Fruit fly (Drosophila melanogaster) whole organism, embryonic: Measurements from ENCODE around the gene CG6356.

Source experiments
- Abd-B ChIP-seq: fragments of 200-800 bp; sonication (Bioruptor generic); optimal IDR thresholded peaks from 2 replicates; lab custom pipeline; 2018; ENCODE audit warnings: missing biosample characterization, mild to moderate bottlenecking, missing genetic modification characterization, moderate library complexity
- C15 ChIP-seq: fragments of 200-800 bp; sonication (Bioruptor generic); IDR thresholded peaks from 3 replicates; pipeline ENCODE4 v1.3.6; 2022; ENCODE audit warnings: missing biosample characterization, missing genetic modification characterization
- CG13624 ChIP-seq: fragments of 200-800 bp; sonication (Bioruptor generic); optimal IDR thresholded peaks from 2 replicates; lab custom pipeline; 2016; ENCODE audit warnings: missing biosample characterization, missing genetic modification characterization
- CG14050 ChIP-seq: fragments of 200-800 bp; sonication (Bioruptor generic); IDR thresholded peaks from 3 replicates; pipeline ENCODE4 v1.3.6; 2022; ENCODE audit warnings: missing biosample characterization, missing genetic modification characterization
- CG15601 ChIP-seq: fragments of 200-800 bp; sonication (Bioruptor generic); optimal IDR thresholded peaks from 3 replicates; lab custom pipeline; 2019; ENCODE audit warnings: missing biosample characterization, mild to moderate bottlenecking, missing genetic modification characterization, moderate library complexity
- CG16863 ChIP-seq: fragments of 200-800 bp; sonication (Bioruptor generic); optimal IDR thresholded peaks from 3 replicates; lab custom pipeline; 2016; ENCODE audit warnings: missing biosample characterization, missing genetic modification characterization
- CG1792 ChIP-seq: fragments of 200-800 bp; sonication (Bioruptor generic); optimal IDR thresholded peaks from 2 replicates; lab custom pipeline; 2016; ENCODE audit warnings: missing biosample characterization, missing genetic modification characterization
- CG2129 ChIP-seq: fragments of 200-800 bp; sonication (Bioruptor generic); IDR thresholded peaks from 2 replicates; pipeline ENCODE4 v1.3.6; 2022; ENCODE audit warnings: missing biosample characterization, missing genetic modification characterization; ENCODE audit not compliant: partially characterized antibody
- CG33213 ChIP-seq: fragments of 200-800 bp; sonication (Bioruptor generic); optimal IDR thresholded peaks from 3 replicates; lab custom pipeline; 2016; ENCODE audit warnings: missing biosample characterization, missing genetic modification characterization
- CG4730 ChIP-seq: fragments of 200-800 bp; sonication (Bioruptor generic); IDR thresholded peaks from 2 replicates; pipeline ENCODE4 v1.3.6; 2022; ENCODE audit warnings: missing biosample characterization, missing genetic modification characterization
- CG5180 ChIP-seq: fragments of 200-800 bp; sonication (Bioruptor generic); optimal IDR thresholded peaks from 3 replicates; lab custom pipeline; 2017; ENCODE audit warnings: missing biosample characterization, missing genetic modification characterization, mild to moderate bottlenecking, moderate library complexity, missing genetic modification reagents
- CG7372 ChIP-seq: fragments of 200-800 bp; sonication (Bioruptor generic); IDR thresholded peaks from 2 replicates; pipeline ENCODE4 v1.3.6; 2022; ENCODE audit warnings: missing biosample characterization, missing genetic modification characterization
- CG8290 ChIP-seq, 3 experiments: fragments of 200-800 bp; sonication (Bioruptor generic); optimal IDR thresholded peaks; 2 replicates each; lab custom pipeline; 2016 to 2019; ENCODE audit warnings: missing biosample characterization in 3 of 3, missing genetic modification characterization in 3 of 3, mild to moderate bottlenecking in 2 of 3, moderate library complexity in 1 of 3
- CG8924 ChIP-seq: fragments of 200-800 bp; optimal IDR thresholded peaks from 3 replicates; lab custom pipeline; 2019; ENCODE audit warnings: missing biosample characterization, mild to moderate bottlenecking, missing genetic modification characterization, moderate library complexity
- CoRest ChIP-seq: fragments of 200-800 bp; sonication (Bioruptor generic); optimal IDR thresholded peaks from 3 replicates; lab custom pipeline; 2018; ENCODE audit warnings: missing biosample characterization, mild to moderate bottlenecking, missing genetic modification characterization, moderate library complexity
- Deaf1 ChIP-seq: fragments of 200-800 bp; optimal IDR thresholded peaks from 3 replicates; lab custom pipeline; 2019; ENCODE audit warnings: missing biosample characterization, mild to moderate bottlenecking, missing genetic modification characterization, moderate library complexity
- Drgx ChIP-seq: fragments of 200-800 bp; sonication (Bioruptor generic); IDR thresholded peaks from 2 replicates; pipeline ENCODE4 v1.3.6; 2022; ENCODE audit warnings: missing biosample characterization, missing genetic modification characterization
- ERR ChIP-seq: fragments of 200-800 bp; sonication (Bioruptor generic); optimal IDR thresholded peaks from 2 replicates; lab custom pipeline; 2016; ENCODE audit warnings: missing biosample characterization, missing genetic modification characterization
- Fer3 ChIP-seq: fragments of 200-800 bp; sonication (Bioruptor generic); optimal IDR thresholded peaks from 2 replicates; lab custom pipeline; 2018; ENCODE audit warnings: missing biosample characterization, mild to moderate bottlenecking, missing genetic modification characterization, moderate library complexity
- Gsc ChIP-seq: fragments of 200-800 bp; sonication (Bioruptor generic); IDR thresholded peaks from 2 replicates; pipeline ENCODE4 v1.3.6; 2022; ENCODE audit warnings: missing biosample characterization, missing genetic modification characterization
- HLH3B ChIP-seq: fragments of 200-800 bp; sonication (Bioruptor generic); IDR thresholded peaks from 2 replicates; pipeline ENCODE4 v1.3.6; 2022; ENCODE audit warnings: missing biosample characterization, missing genetic modification characterization
- Mad ChIP-seq: fragments of 200-800 bp; sonication (Bioruptor generic); optimal IDR thresholded peaks from 2 replicates; lab custom pipeline; 2016; ENCODE audit warnings: missing biosample characterization, missing genetic modification characterization
- NK7.1 ChIP-seq: fragments of 200-800 bp; sonication (Bioruptor generic); optimal IDR thresholded peaks from 3 replicates; lab custom pipeline; 2016; ENCODE audit warnings: missing biosample characterization, missing genetic modification characterization
- Optix ChIP-seq: fragments of 200-800 bp; sonication (Bioruptor generic); IDR thresholded peaks from 3 replicates; pipeline ENCODE4 v1.3.6; 2022; ENCODE audit warnings: missing biosample characterization, missing genetic modification characterization
- ara ChIP-seq: fragments of 200-800 bp; sonication (Bioruptor generic); IDR thresholded peaks from 2 replicates; pipeline ENCODE4 v1.3.6; 2022; ENCODE audit warnings: missing biosample characterization, missing genetic modification characterization
- bbx ChIP-seq: fragments of 200-800 bp; sonication (Bioruptor generic); IDR thresholded peaks from 2 replicates; pipeline ENCODE4 v1.3.6; 2022; ENCODE audit warnings: missing biosample characterization, missing genetic modification characterization; ENCODE audit not compliant: partially characterized antibody
- da ChIP-seq: fragments of 200-800 bp; sonication (Bioruptor generic); optimal IDR thresholded peaks from 2 replicates; lab custom pipeline; 2016; ENCODE audit warnings: missing biosample characterization, missing genetic modification characterization
- disco-r ChIP-seq: fragments of 200-800 bp; sonication (Bioruptor generic); optimal IDR thresholded peaks from 2 replicates; lab custom pipeline; 2016; ENCODE audit warnings: missing biosample characterization, missing genetic modification characterization
- eve ChIP-seq, 2 experiments: fragments of >200 bp; optimal IDR thresholded peaks; 2 replicates each; lab custom pipeline; 2017; ENCODE audit warnings: missing biosample characterization in 2 of 2, missing genetic modification characterization in 2 of 2
- ind ChIP-seq: fragments of 200-800 bp; sonication (Bioruptor generic); optimal IDR thresholded peaks from 3 replicates; lab custom pipeline; 2016; ENCODE audit warnings: missing biosample characterization, missing genetic modification characterization
- inv ChIP-seq: fragments of 200-800 bp; sonication (Bioruptor generic); IDR thresholded peaks from 2 replicates; pipeline ENCODE4 v1.3.6; 2022; ENCODE audit warnings: missing biosample characterization, missing genetic modification characterization; ENCODE audit not compliant: partially characterized antibody
- jigr1 ChIP-seq: fragments of 200-800 bp; sonication (Bioruptor generic); IDR thresholded peaks from 3 replicates; pipeline ENCODE4 v1.3.6; 2022; ENCODE audit warnings: missing biosample characterization, missing genetic modification characterization
- nau ChIP-seq: fragments of 200-800 bp; sonication (Bioruptor generic); optimal IDR thresholded peaks from 3 replicates; lab custom pipeline; 2017; ENCODE audit warnings: missing biosample characterization, mild to moderate bottlenecking, missing genetic modification characterization, missing genetic modification reagents
- p53 ChIP-seq: fragments of 200-800 bp; sonication (Bioruptor generic); optimal IDR thresholded peaks from 2 replicates; lab custom pipeline; 2016; ENCODE audit warnings: missing biosample characterization, missing genetic modification characterization
- pita ChIP-seq: fragments of 200-800 bp; sonication (Bioruptor generic); optimal IDR thresholded peaks from 2 replicates; lab custom pipeline; 2017; ENCODE audit warnings: missing biosample characterization, mild to moderate bottlenecking, missing genetic modification characterization
- rib ChIP-seq: fragments of 200-800 bp; sonication (Bioruptor generic); IDR thresholded peaks from 2 replicates; pipeline ENCODE4 v1.3.6; 2022; ENCODE audit warnings: missing biosample characterization, missing genetic modification characterization
- run ChIP-seq: fragments of 200-800 bp; sonication (Bioruptor generic); optimal IDR thresholded peaks from 3 replicates; lab custom pipeline; 2018; ENCODE audit warnings: missing biosample characterization, mild to moderate bottlenecking, missing genetic modification characterization
- sc ChIP-seq, 3 experiments: fragments of >200 bp in 2 of 3; fragments of 200-800 bp in 1 of 3; sonication (Bioruptor generic) in 1 of 3; optimal IDR thresholded peaks; 2 replicates in 2 of 3; 3 replicates in 1 of 3; lab custom pipeline; 2017; ENCODE audit warnings: mild to moderate bottlenecking in 1 of 3, missing biosample characterization in 1 of 3, missing genetic modification characterization in 1 of 3, missing genetic modification reagents in 1 of 3
- seq ChIP-seq: fragments of 200-800 bp; sonication (Bioruptor generic); IDR thresholded peaks from 2 replicates; pipeline ENCODE4 v1.3.6; 2022; ENCODE audit warnings: missing biosample characterization, missing genetic modification characterization
- slp2 ChIP-seq: fragments of 200-800 bp; sonication (Bioruptor generic); optimal IDR thresholded peaks from 2 replicates; lab custom pipeline; 2016; ENCODE audit warnings: missing biosample characterization, missing genetic modification characterization
- tgo ChIP-seq: fragments of 200-800 bp; sonication (Bioruptor generic); IDR thresholded peaks from 3 replicates; pipeline ENCODE4 v1.3.6; 2022; ENCODE audit warnings: missing biosample characterization, missing genetic modification characterization
- tll ChIP-seq, 2 experiments: fragments of 200-800 bp in 1 of 2; fragments of >200 bp in 1 of 2; sonication (Bioruptor generic) in 1 of 2; optimal IDR thresholded peaks; 2 replicates each; lab custom pipeline; 2017 to 2019; ENCODE audit warnings: missing biosample characterization in 2 of 2, missing genetic modification characterization in 2 of 2, mild to moderate bottlenecking in 1 of 2, moderate library complexity in 1 of 2
- toy ChIP-seq: fragments of 200-800 bp; sonication (Bioruptor generic); IDR thresholded peaks from 2 replicates; pipeline ENCODE4 v1.3.6; 2022; ENCODE audit warnings: missing biosample characterization, missing genetic modification characterization
- zen2 ChIP-seq: fragments of 200-800 bp; sonication (Bioruptor generic); IDR thresholded peaks from 3 replicates; pipeline ENCODE4 v1.3.6; 2022; ENCODE audit warnings: missing biosample characterization, missing genetic modification characterization; ENCODE audit not compliant: partially characterized antibody

The CG6356 gene

dm6 chr3R:24294784-24295555, 11.2 kb downstream of the CG6356 start, which contains the start of gene crb (continued):
- no peak for TF ChIP-seq C15 (GFP tag; lab: Robert Waterston, UW)
- peak; percentile 40; the same call in 1 of the 2 replicates for TF ChIP-seq inv (GFP tag; lab: Robert Waterston, UW)
- peak; percentile 22 for TF ChIP-seq p53 (GFP tag; lab: Kevin White, UChicago)
- TF ChIP-seq NK7.1 (GFP tag; lab: Kevin White, UChicago): no peak
- peak; percentile 77 for TF ChIP-seq bbx (GFP tag; lab: Robert Waterston, UW)
- TF ChIP-seq Gsc (GFP tag; lab: Robert Waterston, UW): no peak
- TF ChIP-seq CG14050 (GFP tag; lab: Robert Waterston, UW): 0 out of 3 replicates have a peak, but pooled peaks have one; percentile 24
- no peak for TF ChIP-seq seq (GFP tag; lab: Robert Waterston, UW)
- TF ChIP-seq ERR (GFP tag; lab: Kevin White, UChicago): peak; percentile 35
- no peak for TF ChIP-seq Optix (GFP tag; lab: Robert Waterston, UW)
- peak; percentile 80 for TF ChIP-seq rib
- TF ChIP-seq HLH3B: peak; percentile 46; the same call in 1 of the 2 replicates
- TF ChIP-seq CG2129 (GFP tag; lab: Robert Waterston, UW): no peak
- TF ChIP-seq CG33213 (GFP tag; lab: Kevin White, UChicago): peak; percentile 65
- 0 out of 2 replicates have a peak, but pooled peaks have one; percentile 30 for TF ChIP-seq Drgx
- peak; percentile 53 for TF ChIP-seq ara (GFP tag; lab: Robert Waterston, UW)
- TF ChIP-seq nau (GFP tag; lab: Kevin White, UChicago): peak; percentile 12
- no peak for TF ChIP-seq slp2 (GFP tag; lab: Kevin White, UChicago)
- no peak for TF ChIP-seq da (GFP tag; lab: Kevin White, UChicago)
- TF ChIP-seq CG7372 (GFP tag; lab: Robert Waterston, UW): no peak
- no peak for TF ChIP-seq sc (optimal IDR thresholded peaks at IDR 0.05; lab: Kevin White, UChicago)
- TF ChIP-seq sc (GFP tag; optimal IDR thresholded peaks at IDR 0.05; lab: Kevin White, UChicago): no peak
- peak; percentile 69 for TF ChIP-seq Deaf1 (tag; lab: Kevin White, UChicago)
- TF ChIP-seq CG16863 (GFP tag; lab: Kevin White, UChicago): peak; percentile 34
- no peak for TF ChIP-seq disco-r (GFP tag; lab: Kevin White, UChicago)
- TF ChIP-seq ind: peak; percentile 31
- no peak for TF ChIP-seq pita (GFP tag; lab: Kevin White, UChicago)
- no peak for TF ChIP-seq CG4730 (GFP tag; lab: Robert Waterston, UW)
- TF ChIP-seq jigr1 (GFP tag; lab: Robert Waterston, UW): no peak
- TF ChIP-seq tgo (GFP tag; lab: Robert Waterston, UW): peak; percentile 56
- peak; percentile 54 for TF ChIP-seq CG5180 (GFP tag; lab: Kevin White, UChicago)
- peak; percentile 17 for TF ChIP-seq Abd-B (GFP tag; lab: Kevin White, UChicago)
- TF ChIP-seq CG13624 (GFP tag; lab: Kevin White, UChicago): peak; percentile 62
- no peak for TF ChIP-seq CG1792 (GFP tag; lab: Kevin White, UChicago)
- peak; percentile 40 for TF ChIP-seq CG15601 (tag; lab: Kevin White, UChicago)
- no peak for TF ChIP-seq eve (GFP tag; optimal IDR thresholded peaks at IDR 0.05; lab: Kevin White, UChicago)
- TF ChIP-seq Fer3 (tag; lab: Kevin White, UChicago): peak; percentile 54
- peak; percentile 42 for TF ChIP-seq Mad
- TF ChIP-seq CoRest (tag; lab: Kevin White, UChicago): peak; percentile 54
- no peak for TF ChIP-seq tll (GFP tag; optimal IDR thresholded peaks at IDR 0.05; lab: Kevin White, UChicago)
- peak; percentile 53; the same call in 2 of the 3 replicates for TF ChIP-seq zen2
- peak; percentile 33 for TF ChIP-seq CG8924 (tag; lab: Kevin White, UChicago)
- no peak for TF ChIP-seq toy (GFP tag; lab: Robert Waterston, UW)
- TF ChIP-seq CG8290 (GFP tag; optimal IDR thresholded peaks at IDR 0.05; lab: Kevin White, UChicago): peak; percentile 36
- TF ChIP-seq CG8290 (tag; optimal IDR thresholded peaks at IDR 0.05; lab: Kevin White, UChicago): peak in 1 of 2 experiments; percentile 91
- TF ChIP-seq run: peak; percentile 30
